Worm (Caenorhabditis elegans): ENCODE measurements around the gene ceh-88.

- no peak for TF ChIP-seq him-1 (tag; optimal IDR thresholded peaks at IDR 0.05)
- TF ChIP-seq W03F9.2 (tag; optimal IDR thresholded peaks at IDR 0.05): no peak
- TF ChIP-seq dao-5 (tag; optimal IDR thresholded peaks at IDR 0.05): no peak
Observed at ce11 chrIV:17293068-17293467, 35.9 kb upstream of the ceh-88 start.

All from whole organism, L4/young adult.